Fruit fly (Drosophila melanogaster): ENCODE measurements around the gene Rcd4.
A peak's percentile ranks its signal among the peaks of the same experiment; 100 is the strongest.

Rcd4 gene

DNA sequence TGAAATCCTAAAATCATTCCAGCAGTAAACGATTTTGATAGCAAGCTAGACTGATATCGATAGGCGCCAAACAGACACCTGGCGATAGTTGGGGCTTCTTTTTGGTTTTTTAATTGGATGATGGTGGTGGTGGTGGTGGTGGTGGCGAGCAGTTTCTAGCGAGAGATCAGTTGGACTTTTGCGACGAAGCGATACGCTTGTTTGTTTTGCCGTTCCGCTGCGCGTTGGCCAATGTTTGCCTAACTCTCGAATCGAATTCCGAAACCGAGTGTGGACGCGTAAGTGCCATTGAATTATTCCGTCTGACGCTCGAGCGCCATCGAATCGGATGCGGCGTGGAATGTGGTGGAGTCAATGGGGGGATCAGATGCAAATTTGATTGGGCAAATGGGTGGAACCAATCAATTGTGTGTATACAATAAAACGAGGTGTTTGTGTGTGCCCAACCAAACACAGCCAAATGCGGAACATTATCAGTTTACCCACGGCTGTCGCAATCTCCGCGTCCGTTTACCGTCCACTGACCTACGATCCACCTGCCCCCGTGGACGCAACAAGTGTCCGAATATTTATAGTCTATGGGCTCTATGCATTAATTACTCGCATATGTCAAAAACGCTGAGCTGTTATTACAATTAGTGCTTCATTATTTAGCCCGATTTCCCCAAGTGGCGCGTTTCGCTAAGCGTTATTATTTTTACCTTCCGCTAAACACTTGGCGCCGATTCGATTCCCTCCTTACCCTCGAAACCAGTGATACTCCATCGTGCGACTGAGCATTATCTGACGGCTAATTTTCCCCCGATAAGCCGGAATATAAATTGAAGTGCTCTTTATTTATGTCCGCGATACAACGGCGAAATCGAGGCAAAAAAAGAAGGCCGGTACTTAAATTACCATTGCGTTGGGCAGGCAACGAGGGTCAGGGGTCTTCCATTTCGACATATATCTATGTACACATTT is 12.0 kb upstream of the Rcd4 start, which contains the start of gene CG17292 (continued):
- TF ChIP-seq prd (optimal IDR thresholded peaks at IDR 0.05) (no peak), prd (GFP tag; IDR thresholded peaks at IDR 0.05) (peak; percentile 35; the same call in 1 of the 3 replicates), gro (GFP tag; optimal IDR thresholded peaks at IDR 0.05) (peak; percentile 71), Fer1 (GFP tag; optimal IDR thresholded peaks at IDR 0.05) (peak; percentile 74), D19A (tag; optimal IDR thresholded peaks at IDR 0.05) (peak; percentile 22), E2f1 (GFP tag; IDR thresholded peaks at IDR 0.05) (peak; percentile 41; the same call in 1 of the 2 replicates), CG18262 (tag; optimal IDR thresholded peaks at IDR 0.05) (no peak), sna (GFP tag; IDR thresholded peaks at IDR 0.05; ENCODE audit: partially characterized antibody) (peak; percentile 89), fd102C (GFP tag; optimal IDR thresholded peaks at IDR 0.05) (no peak), CG12104 (GFP tag; optimal IDR thresholded peaks at IDR 0.05) (no peak), ci (GFP tag; IDR thresholded peaks at IDR 0.05) (peak; percentile 84), Sry-δ (GFP tag; optimal IDR thresholded peaks at IDR 0.05) (peak; percentile 80), CoRest (tag; optimal IDR thresholded peaks at IDR 0.05) (peak; percentile 16), Rfx (GFP tag; IDR thresholded peaks at IDR 0.05) (peak; percentile 82), stwl (tag; optimal IDR thresholded peaks at IDR 0.05) (peak; percentile 62), CG7372 (GFP tag; IDR thresholded peaks at IDR 0.05) (peak; percentile 43; the same call in 1 of the 2 replicates), pho (GFP tag; optimal IDR thresholded peaks at IDR 0.05) (peak; percentile 37), CG13624 (GFP tag; optimal IDR thresholded peaks at IDR 0.05) (peak; percentile 69), CG12219 (GFP tag; optimal IDR thresholded peaks at IDR 0.05) (peak; percentile 58), esg (GFP tag; conservative IDR thresholded peaks at IDR 0.05) (no peak), cad (GFP tag; optimal IDR thresholded peaks at IDR 0.05) (no peak), fd96Cb (tag; optimal IDR thresholded peaks at IDR 0.05) (no peak), pita (GFP tag; optimal IDR thresholded peaks at IDR 0.05) (no peak), ken (GFP tag; IDR thresholded peaks at IDR 0.05) (peak; percentile 62; the same call in 2 of the 3 replicates), CG14441 (GFP tag; IDR thresholded peaks at IDR 0.05) (peak; percentile 53; the same call in 1 of the 2 replicates), Meics (GFP tag; optimal IDR thresholded peaks at IDR 0.05) (peak; percentile 67), CG17328 (GFP tag; IDR thresholded peaks at IDR 0.05) (peak; percentile 50), Bdp1 (GFP tag; optimal IDR thresholded peaks at IDR 0.05) (no peak), CG7786 (GFP tag; optimal IDR thresholded peaks at IDR 0.05) (no peak), Scr (GFP tag; IDR thresholded peaks at IDR 0.05; ENCODE audit: partially characterized antibody) (peak; percentile 90), danr (GFP tag; IDR thresholded peaks at IDR 0.05) (no peak), Mrtf (GFP tag; IDR thresholded peaks at IDR 0.05) (no peak; the same call in 2 of the 3 replicates), CG5245 (GFP tag; optimal IDR thresholded peaks at IDR 0.05) (no peak), Optix (GFP tag; IDR thresholded peaks at IDR 0.05) (peak; percentile 62; the same call in 2 of the 3 replicates), seq (GFP tag; IDR thresholded peaks at IDR 0.05) (peak; percentile 43; the same call in 1 of the 2 replicates), CG10565 (GFP tag; optimal IDR thresholded peaks at IDR 0.05) (no peak), CG8388 (GFP tag; optimal IDR thresholded peaks at IDR 0.05) (no peak), BtbVII (GFP tag; optimal IDR thresholded peaks at IDR 0.05) (peak; percentile 58), unc-4 (GFP tag; IDR thresholded peaks at IDR 0.05; ENCODE audit: partially characterized antibody) (peak; percentile 89), CG10979 (tag; optimal IDR thresholded peaks at IDR 0.05) (peak; percentile 8), CG1233 (GFP tag; optimal IDR thresholded peaks at IDR 0.05) (peak; percentile 4), CG1832 (GFP tag; optimal IDR thresholded peaks at IDR 0.05) (no peak), CG14965 (GFP tag; optimal IDR thresholded peaks at IDR 0.05; ENCODE audit: borderline replicate concordance) (no peak), ttk (GFP tag; IDR thresholded peaks at IDR 0.05) (no peak; the same call in 1 of the 2 replicates), CG18619 (GFP tag; optimal IDR thresholded peaks at IDR 0.05) (peak; percentile 61), dpn (GFP tag; optimal IDR thresholded peaks at IDR 0.05) (peak in 1 of 2 experiments; percentile 59), CG6791 (GFP tag; IDR thresholded peaks at IDR 0.05; ENCODE audit: partially characterized antibody) (peak; percentile 90), phol (tag; optimal IDR thresholded peaks at IDR 0.05) (peak; percentile 27)

Data from whole organism, embryonic.